Comparison of ENCODE assay signal across 5 worm cellular contexts in the genomic region with DNA sequence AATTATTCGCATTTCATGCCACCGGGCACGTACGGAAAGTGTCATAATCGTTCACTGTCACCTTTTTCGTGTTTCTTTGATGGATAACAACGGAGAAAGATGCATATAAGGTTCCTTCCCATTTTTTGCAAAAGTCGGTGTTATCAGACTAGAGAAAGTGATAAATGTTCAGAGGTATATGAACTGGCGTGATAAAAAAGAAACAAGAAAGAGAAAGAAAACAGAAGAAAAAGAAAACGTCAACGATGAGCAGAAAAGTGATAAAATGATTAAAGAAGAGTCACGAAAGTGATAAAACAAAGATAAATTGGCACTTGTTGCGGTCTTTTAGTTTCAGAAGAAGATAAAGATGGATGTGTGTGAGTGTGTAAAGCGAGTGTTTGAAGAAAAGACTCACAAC.
TF ChIP-seq lines count a peak whose summit lies in the region.

No protein-coding gene starts in this region.

TF ChIP-seq in whole organism, L1 larva, 84 proteins besides CTCF, POLR2A, EP300 and RAD21:
- peak; percentile 23 for TF ChIP-seq lin-14 (GFP tag; optimal IDR thresholded peaks at IDR 0.05; lab: Kevin White, UChicago)
- TF ChIP-seq grh-1 (GFP tag; IDR thresholded peaks at IDR 0.05; lab: Robert Waterston, UW), result no peak
- TF ChIP-seq ceh-90 (tag; optimal IDR thresholded peaks at IDR 0.05; lab: Kevin White, UChicago), result no peak
- TF ChIP-seq blmp-1 (tag; optimal IDR thresholded peaks at IDR 0.05; lab: Kevin White, UChicago), result peak; percentile 93
- no peak for TF ChIP-seq fos-1 (tag; optimal IDR thresholded peaks at IDR 0.05; lab: Kevin White, UChicago)
- peak; percentile 32 for TF ChIP-seq rnt-1 (tag; optimal IDR thresholded peaks at IDR 0.05; lab: Kevin White, UChicago)
- peak in 1 of 6 experiments; percentile 46 for TF ChIP-seq elt-3 (tag; optimal IDR thresholded peaks at IDR 0.05; lab: Kevin White, UChicago)
TF ChIP-seq in whole organism, L1 larva: peak in this region for 4.

TF ChIP-seq in whole organism, L2 larva, 48 proteins besides CTCF, POLR2A, EP300 and RAD21:
- TF ChIP-seq blmp-1 (tag; optimal IDR thresholded peaks at IDR 0.05; lab: Kevin White, UChicago; ENCODE audit: insufficient read depth) (peak; percentile 88), nhr-10 (tag; optimal IDR thresholded peaks at IDR 0.05; lab: Kevin White, UChicago) (no peak), sem-4 (tag; optimal IDR thresholded peaks at IDR 0.05; lab: Kevin White, UChicago) (no peak), lin-13 (GFP tag; optimal IDR thresholded peaks at IDR 0.05; lab: Kevin White, UChicago) (no peak), ceh-16 (tag; optimal IDR thresholded peaks at IDR 0.05; lab: Kevin White, UChicago) (no peak), sma-9 (GFP tag; optimal IDR thresholded peaks at IDR 0.05; lab: Kevin White, UChicago) (peak; percentile 28), sma-9 (tag; optimal IDR thresholded peaks at IDR 0.05; lab: Kevin White, UChicago) (no peak), unc-62 (GFP tag; optimal IDR thresholded peaks at IDR 0.05; lab: Kevin White, UChicago) (no peak), fos-1 (tag; optimal IDR thresholded peaks at IDR 0.05; lab: Kevin White, UChicago) (peak; percentile 17), nhr-21 (tag; optimal IDR thresholded peaks at IDR 0.05; lab: Kevin White, UChicago) (peak; percentile 19), C34F6.9 (tag; optimal IDR thresholded peaks at IDR 0.05; lab: Kevin White, UChicago) (peak; percentile 7)

TF ChIP-seq in whole organism, L3 larva, 47 proteins besides CTCF, POLR2A, EP300 and RAD21:
- TF ChIP-seq fkh-2 (tag; optimal IDR thresholded peaks at IDR 0.05; lab: Kevin White, UChicago), result no peak
- TF ChIP-seq nhr-67 (tag; optimal IDR thresholded peaks at IDR 0.05; lab: Kevin White, UChicago), result no peak
- no peak for TF ChIP-seq nhr-76 (tag; optimal IDR thresholded peaks at IDR 0.05; lab: Kevin White, UChicago)
- no peak for TF ChIP-seq nhr-43 (tag; optimal IDR thresholded peaks at IDR 0.05; lab: Kevin White, UChicago; ENCODE audit: poor library complexity, severe bottlenecking)
- no peak for TF ChIP-seq nhr-237 (tag; optimal IDR thresholded peaks at IDR 0.05; lab: Kevin White, UChicago)
- peak in 1 of 3 experiments; percentile 75 for TF ChIP-seq elt-3 (tag; optimal IDR thresholded peaks at IDR 0.05; lab: Kevin White, UChicago)
- TF ChIP-seq nhr-28 (tag; optimal IDR thresholded peaks at IDR 0.05; lab: Kevin White, UChicago), result no peak
- peak; percentile 5 for TF ChIP-seq nhr-25 (tag; optimal IDR thresholded peaks at IDR 0.05; lab: Kevin White, UChicago)
- TF ChIP-seq egl-5 (tag; optimal IDR thresholded peaks at IDR 0.05; lab: Kevin White, UChicago), result peak; percentile 6
- no peak for TF ChIP-seq R02D3.7 (tag; optimal IDR thresholded peaks at IDR 0.05; lab: Kevin White, UChicago)
- TF ChIP-seq egl-27 (tag; optimal IDR thresholded peaks at IDR 0.05; lab: Kevin White, UChicago), result no peak

TF ChIP-seq in whole organism, L4 larva, 104 proteins besides CTCF, POLR2A, EP300 and RAD21:
- TF ChIP-seq unc-62 (GFP tag; optimal IDR thresholded peaks at IDR 0.05 in 1 of 2; lab: Kevin White, UChicago), result peak in 1 of 2 experiments; percentile 56
- no peak for TF ChIP-seq unc-62 (tag; optimal IDR thresholded peaks at IDR 0.05; lab: Kevin White, UChicago)
- no peak for TF ChIP-seq nhr-77 (tag; optimal IDR thresholded peaks at IDR 0.05; lab: Kevin White, UChicago)
- TF ChIP-seq aha-1 (tag; lab: Kevin White, UChicago), result peak; percentile 82
- no peak for TF ChIP-seq tag-97 (GFP tag; IDR thresholded peaks at IDR 0.05; lab: Robert Waterston, UW)
- peak; percentile 26 for TF ChIP-seq nhr-28 (tag; optimal IDR thresholded peaks at IDR 0.05; lab: Kevin White, UChicago)
- no peak for TF ChIP-seq mep-1 (tag; optimal IDR thresholded peaks at IDR 0.05; lab: Kevin White, UChicago)
TF ChIP-seq in whole organism, L4 larva: peak in this region for 3.

TF ChIP-seq in whole organism, late embryonic, 69 proteins besides CTCF, POLR2A, EP300 and RAD21:
- TF ChIP-seq ets-4 (tag; optimal IDR thresholded peaks at IDR 0.05; lab: Kevin White, UChicago) (no peak), elt-2 (tag; optimal IDR thresholded peaks at IDR 0.05; lab: Kevin White, UChicago) (peak; percentile 51)
TF ChIP-seq in whole organism, late embryonic: peak in this region for 1.
